Worm (Caenorhabditis elegans): ENCODE measurements around the gene D2062.5.
"Not testable (repeated sequence)": the region's sequence is repeated elsewhere in the genome, so short reads cannot be mapped to it uniquely, and the experiment has no call there.

Gene D2062.5

DNA sequence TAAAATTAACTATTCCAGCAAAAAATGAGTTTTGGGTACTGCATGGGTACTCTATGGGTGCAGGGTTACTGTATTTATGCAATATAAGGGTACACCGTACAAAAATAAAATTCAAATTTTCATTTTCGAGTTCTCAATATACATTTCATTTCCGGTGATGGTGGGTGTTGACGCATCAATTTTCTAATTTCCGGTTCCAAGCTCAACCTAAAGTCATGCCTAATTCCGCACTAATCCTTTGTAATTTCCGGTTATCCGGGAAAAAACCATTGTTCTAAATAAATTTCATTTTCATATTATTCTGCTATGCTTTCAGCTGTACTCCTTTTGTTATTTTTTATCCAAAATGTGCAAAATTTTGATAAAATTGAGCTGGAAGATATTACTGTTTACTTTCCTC is 36.8 kb downstream of the D2062.5 start, which contains the start of gene gcy-21:
TSS of gene gcy-21 (plus strand) at position 301 of the 400 bp plus-strand sequence.
- no peak for TF ChIP-seq ztf-11 (tag; optimal IDR thresholded peaks at IDR 0.05)
- peak; percentile 7 for TF ChIP-seq fkh-8 (tag; optimal IDR thresholded peaks at IDR 0.05)
- no peak for TF ChIP-seq efl-1 (optimal IDR thresholded peaks at IDR 0.05)
- TF ChIP-seq efl-1 (GFP tag; optimal IDR thresholded peaks at IDR 0.05 in 1 of 2), result peak in 1 of 2 experiments; percentile 13

DNA sequence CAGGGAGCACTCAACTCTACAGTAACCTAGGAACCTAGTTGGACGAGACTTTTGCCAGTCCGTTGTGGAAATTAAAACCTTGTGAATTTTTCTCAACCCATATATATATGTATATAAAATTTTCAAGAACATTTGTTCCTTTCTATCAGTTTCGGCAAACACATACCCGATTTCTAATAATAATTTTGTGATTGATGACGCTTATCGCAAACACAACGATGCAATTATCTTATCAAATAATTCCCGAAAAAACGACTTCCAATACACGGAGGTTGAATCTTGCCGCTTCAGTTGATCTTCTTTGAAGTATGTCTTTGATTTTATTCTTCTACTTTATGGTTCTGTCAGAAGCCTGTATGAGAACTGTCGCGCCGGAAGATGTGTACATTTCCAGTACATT is 42.5 kb downstream of the D2062.5 start, which contains the start of gene F22E5.2:
TSS of gene F22E5.2 (plus strand) at position 301 of the 400 bp plus-strand sequence.
- not testable (repeated sequence) for TF ChIP-seq lin-14 (GFP tag; optimal IDR thresholded peaks at IDR 0.05); ama-1 (optimal IDR thresholded peaks at IDR 0.05); lin-35 (GFP tag; optimal IDR thresholded peaks at IDR 0.05)

DNA sequence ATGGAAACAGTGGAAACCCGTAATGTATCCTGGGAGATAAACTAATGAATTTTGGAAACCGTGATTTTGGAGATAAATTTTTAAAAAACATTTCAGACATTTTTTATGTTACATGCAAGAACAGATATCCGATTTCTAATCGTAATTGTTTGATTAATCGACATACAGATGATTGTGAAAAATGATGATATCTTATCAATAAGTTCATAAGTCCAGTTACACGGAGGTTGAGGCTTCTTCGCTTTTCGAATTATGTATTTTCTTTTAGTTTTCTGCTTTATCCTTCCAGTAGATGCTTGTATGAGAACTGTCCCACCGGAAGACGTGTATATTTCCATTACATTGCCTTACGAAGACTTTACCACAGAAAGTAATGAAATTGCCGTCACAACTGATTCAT is 43.0 kb downstream of the D2062.5 start, which contains the start of gene F22E5.22:
TSS of gene F22E5.22 (plus strand) at position 301 of the 400 bp plus-strand sequence.
- TF ChIP-seq pqm-1 (tag; optimal IDR thresholded peaks at IDR 0.05) (no peak), mdl-1 (tag; optimal IDR thresholded peaks at IDR 0.05) (no peak), hlh-4 (tag; optimal IDR thresholded peaks at IDR 0.05) (no peak), C16A3.4 (tag; optimal IDR thresholded peaks at IDR 0.05) (no peak)

DNA sequence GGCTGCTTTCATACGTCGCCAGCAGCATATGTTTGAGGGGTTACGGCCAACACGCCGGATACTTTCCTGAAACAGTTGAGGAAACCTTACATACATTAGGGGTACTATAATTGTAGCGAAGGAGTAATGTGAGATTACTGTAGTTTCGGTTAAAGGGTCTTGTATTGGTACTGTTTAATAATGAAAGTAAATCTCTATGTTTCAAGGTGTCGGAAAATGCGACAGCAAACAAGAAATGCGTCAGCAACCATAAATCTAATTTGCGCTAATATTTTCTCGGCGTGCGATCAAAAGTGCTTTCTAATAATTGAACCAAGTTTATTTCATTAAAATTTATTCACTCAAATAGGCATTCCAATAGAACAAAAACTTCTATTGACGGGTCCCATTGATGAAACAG is 49.7 kb downstream of the D2062.5 start, which contains the start of gene sri-57:
TSS of gene sri-57 (minus strand) at position 101 of the 400 bp plus-strand sequence.
- not testable (repeated sequence) for TF ChIP-seq unc-98 (GFP tag; IDR thresholded peaks at IDR 0.05); nhr-11 (tag; optimal IDR thresholded peaks at IDR 0.05); sup-37 (GFP tag; optimal IDR thresholded peaks at IDR 0.05)

Data from whole organism, L1 larva.